Fruit fly (Drosophila melanogaster) whole organism, prepupa: ENCODE measurements around the gene GAPsec.
A peak's percentile ranks its signal among the peaks of the same experiment; 100 is the strongest.

Experiments used
- CG11294 ChIP-seq: fragments of 200-800 bp; sonication (Bioruptor generic); IDR thresholded peaks from 2 replicates; pipeline ENCODE4 v1.3.6; 2022; ENCODE audit warnings: missing biosample characterization, missing genetic modification characterization
- CG11762 ChIP-seq: fragments of 200-800 bp; sonication (Bioruptor generic); optimal IDR thresholded peaks from 3 replicates; lab custom pipeline; 2016; ENCODE audit warnings: missing biosample characterization, missing genetic modification characterization; ENCODE audit not compliant: insufficient read depth
- CG15336 ChIP-seq: fragments of 200-800 bp; sonication (Bioruptor generic); IDR thresholded peaks from 2 replicates; pipeline ENCODE4 v1.3.6; 2022; ENCODE audit warnings: missing biosample characterization, missing genetic modification characterization
- CG1621 ChIP-seq: fragments of 200-800 bp; sonication (Bioruptor generic); optimal IDR thresholded peaks from 3 replicates; lab custom pipeline; 2018; ENCODE audit warnings: missing biosample characterization, mild to moderate bottlenecking, missing genetic modification characterization
- CG16779 ChIP-seq: fragments of 200-800 bp; sonication (Bioruptor generic); optimal IDR thresholded peaks from 3 replicates; lab custom pipeline; 2017; ENCODE audit warnings: missing biosample characterization, mild to moderate bottlenecking, missing genetic modification characterization
- CG3032 ChIP-seq: fragments of 200-800 bp; optimal IDR thresholded peaks from 2 replicates; lab custom pipeline; 2019; ENCODE audit warnings: missing biosample characterization, mild to moderate bottlenecking, missing genetic modification characterization, moderate library complexity
- CG32006 ChIP-seq: fragments of 200-800 bp; sonication (Bioruptor generic); optimal IDR thresholded peaks from 3 replicates; lab custom pipeline; 2017; ENCODE audit warnings: missing biosample characterization, mild to moderate bottlenecking, missing genetic modification characterization
- CG34406 ChIP-seq: fragments of 200-800 bp; sonication (Bioruptor generic); optimal IDR thresholded peaks from 3 replicates; lab custom pipeline; 2016; ENCODE audit warnings: missing biosample characterization, missing genetic modification characterization
- CG3919 ChIP-seq: fragments of 200-800 bp; sonication (Bioruptor generic); optimal IDR thresholded peaks from 3 replicates; lab custom pipeline; 2016; ENCODE audit warnings: missing biosample characterization, missing genetic modification characterization
- CG4318 ChIP-seq: fragments of 200-800 bp; sonication (Bioruptor generic); optimal IDR thresholded peaks from 3 replicates; lab custom pipeline; 2017; ENCODE audit warnings: missing biosample characterization, mild to moderate bottlenecking, missing genetic modification characterization
- CG6163 ChIP-seq: fragments of 200-800 bp; sonication (Bioruptor generic); IDR thresholded peaks from 3 replicates; pipeline ENCODE4 v1.3.6; 2022; ENCODE audit warnings: missing biosample characterization, missing genetic modification characterization
- CG6276 ChIP-seq: fragments of 200-800 bp; sonication (Bioruptor generic); optimal IDR thresholded peaks from 2 replicates; lab custom pipeline; 2017; ENCODE audit warnings: missing biosample characterization, mild to moderate bottlenecking, missing genetic modification characterization
- CG6792 ChIP-seq: fragments of 200-800 bp; sonication (Bioruptor generic); optimal IDR thresholded peaks from 3 replicates; lab custom pipeline; 2016; ENCODE audit warnings: missing biosample characterization, missing genetic modification characterization
- CG6808 ChIP-seq: fragments of 200-800 bp; sonication (Bioruptor generic); optimal IDR thresholded peaks from 3 replicates; lab custom pipeline; 2017; ENCODE audit warnings: missing biosample characterization, missing genetic modification characterization, mild to moderate bottlenecking, moderate library complexity, missing genetic modification reagents
- CG8119 ChIP-seq: fragments of 200-800 bp; sonication (Bioruptor generic); IDR thresholded peaks from 3 replicates; pipeline ENCODE4 v1.3.6; 2022; ENCODE audit warnings: missing biosample characterization, missing genetic modification characterization
- CG8319 ChIP-seq: fragments of 200-800 bp; sonication (Bioruptor generic); optimal IDR thresholded peaks from 3 replicates; lab custom pipeline; 2016; ENCODE audit warnings: missing biosample characterization, missing genetic modification characterization
- CG8632 ChIP-seq: fragments of 200-800 bp; sonication (Bioruptor generic); optimal IDR thresholded peaks from 3 replicates; lab custom pipeline; 2016; ENCODE audit warnings: missing biosample characterization, missing genetic modification characterization
- CG9139 ChIP-seq: fragments of 200-800 bp; sonication (Bioruptor generic); optimal IDR thresholded peaks from 3 replicates; lab custom pipeline; 2017; ENCODE audit warnings: missing biosample characterization, mild to moderate bottlenecking, missing genetic modification characterization
- Eip75B ChIP-seq: fragments of 200-800 bp; sonication (Bioruptor generic); optimal IDR thresholded peaks from 3 replicates; lab custom pipeline; 2016; ENCODE audit warnings: missing biosample characterization, missing genetic modification characterization
- Eip78C ChIP-seq: fragments of 200-800 bp; sonication (Bioruptor generic); peaks from one replicate; lab custom pipeline; 2016; ENCODE audit warnings: missing biosample characterization, missing genetic modification characterization
- Ets21C ChIP-seq: fragments of 200-800 bp; sonication (Bioruptor generic); optimal IDR thresholded peaks from 3 replicates; lab custom pipeline; 2016; ENCODE audit warnings: missing biosample characterization, missing genetic modification characterization
- Ets96B ChIP-seq: fragments of 200-800 bp; optimal IDR thresholded peaks from 2 replicates; lab custom pipeline; 2019; ENCODE audit warnings: missing biosample characterization, mild to moderate bottlenecking, missing genetic modification characterization, moderate library complexity
- Gug ChIP-seq: fragments of 200-800 bp; sonication (Bioruptor generic); IDR thresholded peaks from 2 replicates; pipeline ENCODE4 v1.3.6; 2022; ENCODE audit warnings: missing biosample characterization, missing genetic modification characterization
- Hr38 ChIP-seq: sonication (Bioruptor generic); optimal IDR thresholded peaks from 2 replicates; lab custom pipeline; 2016; ENCODE audit warnings: missing biosample characterization, missing genetic modification characterization
- Hr39 ChIP-seq: fragments of 200-800 bp; sonication (Bioruptor generic); optimal IDR thresholded peaks from 2 replicates; lab custom pipeline; 2016; ENCODE audit warnings: missing biosample characterization, missing genetic modification characterization
- Hr4 ChIP-seq: fragments of 200-800 bp; sonication (Bioruptor generic); optimal IDR thresholded peaks from 3 replicates; lab custom pipeline; 2016; ENCODE audit warnings: missing biosample characterization, missing genetic modification characterization
- OdsH ChIP-seq: fragments of 200-800 bp; sonication (Bioruptor generic); optimal IDR thresholded peaks from 3 replicates; lab custom pipeline; 2016; ENCODE audit warnings: missing biosample characterization, missing genetic modification characterization
- Smox ChIP-seq: fragments of 200-800 bp; sonication (Bioruptor generic); optimal IDR thresholded peaks from 3 replicates; lab custom pipeline; 2016; ENCODE audit warnings: missing biosample characterization, missing genetic modification characterization
- Sox14 ChIP-seq: fragments of 200-800 bp; sonication (Bioruptor generic); optimal IDR thresholded peaks from 3 replicates; lab custom pipeline; 2016; ENCODE audit warnings: missing biosample characterization, missing genetic modification characterization
- acj6 ChIP-seq: fragments of 200-800 bp; sonication (Bioruptor generic); optimal IDR thresholded peaks from 3 replicates; lab custom pipeline; 2016; ENCODE audit warnings: missing biosample characterization, missing genetic modification characterization
- cyc ChIP-seq: fragments of 200-800 bp; sonication (Bioruptor generic); optimal IDR thresholded peaks from 3 replicates; lab custom pipeline; 2016; ENCODE audit warnings: missing biosample characterization, missing genetic modification characterization
- dac ChIP-seq: fragments of 200-800 bp; sonication (Bioruptor generic); optimal IDR thresholded peaks from 2 replicates; lab custom pipeline; 2017; ENCODE audit warnings: missing biosample characterization, mild to moderate bottlenecking, missing genetic modification characterization
- dsx ChIP-seq: fragments of 200-800 bp; optimal IDR thresholded peaks from 3 replicates; lab custom pipeline; 2019; ENCODE audit warnings: missing biosample characterization, mild to moderate bottlenecking, missing genetic modification characterization, moderate library complexity; ENCODE audit not compliant: poor library complexity, severe bottlenecking
- esn ChIP-seq: fragments of 200-800 bp; sonication (Bioruptor generic); optimal IDR thresholded peaks from 2 replicates; lab custom pipeline; 2016; ENCODE audit warnings: missing biosample characterization, mild to moderate bottlenecking, missing genetic modification characterization, moderate library complexity
- fd59A ChIP-seq: fragments of 200-800 bp; sonication (Bioruptor generic); optimal IDR thresholded peaks from 2 replicates; lab custom pipeline; 2017; ENCODE audit warnings: missing biosample characterization, mild to moderate bottlenecking, missing genetic modification characterization, missing genetic modification reagents
- lz ChIP-seq: fragments of 200-800 bp; sonication (Bioruptor generic); optimal IDR thresholded peaks from 3 replicates; lab custom pipeline; 2016; ENCODE audit warnings: missing biosample characterization, missing genetic modification characterization
- pdm3 ChIP-seq: fragments of 200-800 bp; sonication (Bioruptor generic); optimal IDR thresholded peaks from 3 replicates; lab custom pipeline; 2016; ENCODE audit warnings: missing biosample characterization, missing genetic modification characterization
- ss ChIP-seq, 2 experiments: fragments of 200-800 bp; sonication (Bioruptor generic); optimal IDR thresholded peaks; 2 replicates in 1 of 2; 3 replicates in 1 of 2; lab custom pipeline; 2017 to 2018; ENCODE audit warnings: mild to moderate bottlenecking in 2 of 2, missing biosample characterization in 2 of 2, missing genetic modification characterization in 2 of 2, moderate library complexity in 1 of 2
- svp ChIP-seq: fragments of 200-800 bp; sonication (Bioruptor generic); peaks from one replicate; lab custom pipeline; 2016; ENCODE audit warnings: missing biosample characterization, missing genetic modification characterization
- topi ChIP-seq: fragments of 200-800 bp; sonication (Bioruptor generic); optimal IDR thresholded peaks from 3 replicates; lab custom pipeline; 2016; ENCODE audit warnings: missing biosample characterization, missing genetic modification characterization
- vri ChIP-seq: fragments of 200-800 bp; sonication (Bioruptor generic); optimal IDR thresholded peaks from 3 replicates; lab custom pipeline; 2016; ENCODE audit warnings: missing biosample characterization, mild to moderate bottlenecking, missing genetic modification characterization

The GAPsec gene

dm6 chr3L:8651876-8652571 lies 28.3 kb upstream of the GAPsec start:
- TF ChIP-seq vri (GFP tag; lab: Kevin White, UChicago) (no peak), dsx (GFP tag; lab: Kevin White, UChicago) (peak; percentile 98)

dm6 chr3L:8648836-8649235 lies 25.1 kb upstream of the GAPsec start, which contains the start of gene Arr2:
Gene Arr2 (minus strand): TSS chr3L:8648936.
- no peak for TF ChIP-seq vri (GFP tag; lab: Kevin White, UChicago)
- no peak for TF ChIP-seq CG4318 (GFP tag; lab: Kevin White, UChicago)
- no peak for TF ChIP-seq esn (GFP tag; lab: Kevin White, UChicago)
- TF ChIP-seq Gug (GFP tag; lab: Robert Waterston, UW), result no peak
- TF ChIP-seq CG8632 (GFP tag; lab: Kevin White, UChicago), result no peak
- TF ChIP-seq Sox14 (GFP tag; lab: Kevin White, UChicago), result no peak
- TF ChIP-seq topi (GFP tag; lab: Kevin White, UChicago), result no peak
- no peak for TF ChIP-seq CG15336 (GFP tag; lab: Robert Waterston, UW)
- no peak for TF ChIP-seq CG6163 (GFP tag; lab: Robert Waterston, UW)
- no peak for TF ChIP-seq CG9139 (GFP tag; lab: Kevin White, UChicago)
- TF ChIP-seq acj6, result no peak
- TF ChIP-seq CG16779, result no peak

- TF ChIP-seq Hr38, result no peak
- TF ChIP-seq svp (GFP tag; lab: Kevin White, UChicago), result no peak
- TF ChIP-seq pdm3 (GFP tag; lab: Kevin White, UChicago), result no peak
- no peak for TF ChIP-seq Ets21C (GFP tag; lab: Kevin White, UChicago)
- TF ChIP-seq CG6808 (GFP tag; lab: Kevin White, UChicago), result no peak
- TF ChIP-seq CG34406 (GFP tag; lab: Kevin White, UChicago), result no peak
- TF ChIP-seq Smox (GFP tag; lab: Kevin White, UChicago), result no peak
- TF ChIP-seq Sox14 (GFP tag; lab: Kevin White, UChicago), result no peak
- TF ChIP-seq OdsH (GFP tag; lab: Kevin White, UChicago), result no peak
- TF ChIP-seq CG3032 (tag; lab: Kevin White, UChicago), result no peak
- TF ChIP-seq CG6276 (GFP tag; lab: Kevin White, UChicago), result no peak
- no peak for TF ChIP-seq CG11762 (GFP tag; lab: Kevin White, UChicago)
- TF ChIP-seq CG32006 (GFP tag; lab: Kevin White, UChicago), result no peak
- no peak for TF ChIP-seq Eip75B (GFP tag; lab: Kevin White, UChicago)
Measured at dm6 chr3L:8646821-8647220, 23.1 kb upstream of the GAPsec start, which contains the start of the genes CG13305 and Pex7. Gene CG13305 (minus strand): TSS chr3L:8646822. Gene Pex7 (plus strand): TSS chr3L:8647145.

- TF ChIP-seq Ets96B (no peak), CG16779 (no peak)
- TF ChIP-seq, all 60 proteins: peak for 0
Measured at dm6 chr3L:8643810-8644552, 20.3 kb upstream of the GAPsec start.

- TF ChIP-seq dac (GFP tag; lab: Kevin White, UChicago) (peak; percentile 17), CG32006 (GFP tag; lab: Kevin White, UChicago) (peak; percentile 64), ss (GFP tag; optimal IDR thresholded peaks at IDR 0.05; lab: Kevin White, UChicago) (no peak), svp (GFP tag; lab: Kevin White, UChicago) (peak; percentile 56), CG8119 (GFP tag; lab: Robert Waterston, UW) (peak; percentile 44; the same call in 2 of the 3 replicates), lz (GFP tag; lab: Kevin White, UChicago) (peak; percentile 35), cyc (GFP tag; lab: Kevin White, UChicago) (no peak), CG6792 (GFP tag; lab: Kevin White, UChicago) (peak; percentile 7), CG8632 (GFP tag; lab: Kevin White, UChicago) (no peak), Eip78C (GFP tag; lab: Kevin White, UChicago) (peak; percentile 83), CG1621 (tag; lab: Kevin White, UChicago) (no peak), CG11294 (GFP tag; lab: Robert Waterston, UW) (no peak), Hr39 (GFP tag; lab: Kevin White, UChicago) (no peak), Hr4 (GFP tag; lab: Kevin White, UChicago) (peak; percentile 71), OdsH (GFP tag; lab: Kevin White, UChicago) (peak; percentile 40), acj6 (peak; percentile 2), CG3919 (GFP tag; lab: Kevin White, UChicago) (peak; percentile 36), fd59A (GFP tag; lab: Kevin White, UChicago) (no peak), CG8319 (GFP tag; lab: Kevin White, UChicago) (no peak), CG3032 (tag; lab: Kevin White, UChicago) (no peak), CG11762 (GFP tag; lab: Kevin White, UChicago) (no peak), CG6276 (GFP tag; lab: Kevin White, UChicago) (no peak)
Measured at dm6 chr3L:8641049-8641448, 17.3 kb upstream of the GAPsec start.
